Fruit fly (Drosophila melanogaster) whole organism, embryonic: ENCODE measurements around the gene Drsl5.

ENCODE experiments used
- B-H1 ChIP-seq: fragments of 200-800 bp; sonication (Bioruptor generic); IDR thresholded peaks from 3 replicates; pipeline ENCODE4 v1.3.6; 2022; ENCODE audit warnings: missing biosample characterization, missing genetic modification characterization
- B-H2 ChIP-seq: fragments of 200-800 bp; sonication (Bioruptor generic); optimal IDR thresholded peaks from 2 replicates; lab custom pipeline; 2018; ENCODE audit warnings: missing biosample characterization, mild to moderate bottlenecking, missing genetic modification characterization
- Bdp1 ChIP-seq: fragments of 200-800 bp; sonication (Bioruptor generic); optimal IDR thresholded peaks from 3 replicates; lab custom pipeline; 2016; ENCODE audit warnings: missing biosample characterization, missing genetic modification characterization
- CG10979 ChIP-seq: fragments of 200-800 bp; sonication (Bioruptor generic); optimal IDR thresholded peaks from 2 replicates; lab custom pipeline; 2018; ENCODE audit warnings: missing biosample characterization, mild to moderate bottlenecking, missing genetic modification characterization, moderate library complexity
- CG12104 ChIP-seq: fragments of 200-800 bp; sonication (Bioruptor generic); optimal IDR thresholded peaks from 3 replicates; lab custom pipeline; 2016; ENCODE audit warnings: missing biosample characterization, missing genetic modification characterization
- CG13624 ChIP-seq: fragments of 200-800 bp; sonication (Bioruptor generic); optimal IDR thresholded peaks from 2 replicates; lab custom pipeline; 2016; ENCODE audit warnings: missing biosample characterization, missing genetic modification characterization
- CG15479 ChIP-seq: fragments of 200-800 bp; sonication (Bioruptor generic); optimal IDR thresholded peaks from 3 replicates; lab custom pipeline; 2019; ENCODE audit warnings: missing biosample characterization, mild to moderate bottlenecking, missing genetic modification characterization, moderate library complexity
- CG15601 ChIP-seq: fragments of 200-800 bp; sonication (Bioruptor generic); optimal IDR thresholded peaks from 3 replicates; lab custom pipeline; 2019; ENCODE audit warnings: missing biosample characterization, mild to moderate bottlenecking, missing genetic modification characterization, moderate library complexity
- CG16813 ChIP-seq: fragments of 200-800 bp; sonication (Bioruptor generic); IDR thresholded peaks from 3 replicates; pipeline ENCODE4 v1.3.6; 2022; ENCODE audit warnings: missing biosample characterization, missing genetic modification characterization; ENCODE audit not compliant: partially characterized antibody
- CG16815 ChIP-seq: fragments of 200-800 bp; sonication (Bioruptor generic); optimal IDR thresholded peaks from 3 replicates; lab custom pipeline; 2017; ENCODE audit warnings: missing biosample characterization, mild to moderate bottlenecking, missing genetic modification characterization
- CG1832 ChIP-seq: fragments of 200-800 bp; sonication (Bioruptor generic); optimal IDR thresholded peaks from 2 replicates; lab custom pipeline; 2017; ENCODE audit warnings: missing biosample characterization, mild to moderate bottlenecking, missing genetic modification characterization, inconsistent platforms
- CG18476 ChIP-seq: fragments of 200-800 bp; sonication (Bioruptor generic); optimal IDR thresholded peaks from 2 replicates; lab custom pipeline; 2016; ENCODE audit warnings: missing biosample characterization, mild to moderate bottlenecking, missing genetic modification characterization
- CG3163 ChIP-seq: fragments of 200-800 bp; sonication (Bioruptor generic); optimal IDR thresholded peaks from 3 replicates; lab custom pipeline; 2016; ENCODE audit warnings: missing biosample characterization, missing genetic modification characterization
- CG33557 ChIP-seq: fragments of 200-800 bp; sonication (Bioruptor generic); optimal IDR thresholded peaks from 2 replicates; lab custom pipeline; 2019; ENCODE audit warnings: missing biosample characterization, mild to moderate bottlenecking, missing genetic modification characterization, moderate library complexity
- CG4404 ChIP-seq: fragments of 200-800 bp; sonication (Bioruptor generic); IDR thresholded peaks from 2 replicates; pipeline ENCODE4 v1.3.6; 2022; ENCODE audit warnings: missing biosample characterization, missing genetic modification characterization
- CG5180 ChIP-seq: fragments of 200-800 bp; sonication (Bioruptor generic); optimal IDR thresholded peaks from 3 replicates; lab custom pipeline; 2017; ENCODE audit warnings: missing biosample characterization, missing genetic modification characterization, mild to moderate bottlenecking, moderate library complexity, missing genetic modification reagents
- CG6683 ChIP-seq: fragments of 200-800 bp; sonication (Bioruptor generic); optimal IDR thresholded peaks from 2 replicates; lab custom pipeline; 2017; ENCODE audit warnings: missing biosample characterization, mild to moderate bottlenecking, missing genetic modification characterization, missing genetic modification reagents
- CG6689 ChIP-seq: fragments of 200-800 bp; sonication (Bioruptor generic); IDR thresholded peaks from 2 replicates; pipeline ENCODE4 v1.3.6; 2022; ENCODE audit warnings: missing biosample characterization, missing genetic modification characterization
- CG6791 ChIP-seq: fragments of 200-800 bp; sonication (Bioruptor generic); IDR thresholded peaks from 3 replicates; pipeline ENCODE4 v1.3.6; 2022; ENCODE audit warnings: missing biosample characterization, missing genetic modification characterization; ENCODE audit not compliant: partially characterized antibody
- CG7271 ChIP-seq: fragments of 200-800 bp; sonication (Bioruptor generic); optimal IDR thresholded peaks from 2 replicates; lab custom pipeline; 2018; ENCODE audit warnings: missing biosample characterization, mild to moderate bottlenecking, missing genetic modification characterization, moderate library complexity
- CG8281 ChIP-seq: fragments of 200-800 bp; sonication (Bioruptor generic); optimal IDR thresholded peaks from 2 replicates; lab custom pipeline; 2018; ENCODE audit warnings: missing biosample characterization, mild to moderate bottlenecking, missing genetic modification characterization, moderate library complexity
- CG9727 ChIP-seq: fragments of 200-800 bp; sonication (Bioruptor generic); optimal IDR thresholded peaks from 3 replicates; lab custom pipeline; 2017; ENCODE audit warnings: missing biosample characterization, mild to moderate bottlenecking, missing genetic modification characterization
- CG9876 ChIP-seq: fragments of 200-800 bp; sonication (Bioruptor generic); optimal IDR thresholded peaks from 2 replicates; lab custom pipeline; 2016; ENCODE audit warnings: missing biosample characterization, missing genetic modification characterization
- Dad ChIP-seq: fragments of 200-800 bp; sonication (Bioruptor generic); optimal IDR thresholded peaks from 3 replicates; lab custom pipeline; 2016; ENCODE audit warnings: missing biosample characterization, missing genetic modification characterization
- Dbx ChIP-seq: fragments of 200-800 bp; sonication (Bioruptor generic); IDR thresholded peaks from 3 replicates; pipeline ENCODE4 v1.3.6; 2022; ENCODE audit warnings: missing biosample characterization, missing genetic modification characterization
- Dref ChIP-seq: fragments of 200-800 bp; sonication (Bioruptor generic); IDR thresholded peaks from 2 replicates; pipeline ENCODE4 v1.3.6; 2022; ENCODE audit warnings: missing biosample characterization, missing genetic modification characterization
- Fer1 ChIP-seq: fragments of 200-800 bp; sonication (Bioruptor generic); optimal IDR thresholded peaks from 2 replicates; lab custom pipeline; 2017; ENCODE audit warnings: missing biosample characterization, mild to moderate bottlenecking, missing genetic modification characterization
- GATAe ChIP-seq: fragments of 200-800 bp; sonication (Bioruptor generic); conservative IDR thresholded peaks from 2 replicates; pipeline ENCODE4 v1.3.6; 2022; ENCODE audit warnings: missing biosample characterization, missing genetic modification characterization
- Hr3 ChIP-seq: fragments of 200-800 bp; sonication (Bioruptor generic); optimal IDR thresholded peaks from 3 replicates; lab custom pipeline; 2016; ENCODE audit warnings: missing biosample characterization, missing genetic modification characterization
- MESR4 ChIP-seq: fragments of 200-800 bp; sonication (Bioruptor generic); optimal IDR thresholded peaks from 2 replicates; lab custom pipeline; 2018; ENCODE audit warnings: missing biosample characterization, mild to moderate bottlenecking, missing genetic modification characterization, moderate library complexity
- Nf-YB ChIP-seq: fragments of 200-800 bp; sonication (Bioruptor generic); optimal IDR thresholded peaks from 3 replicates; lab custom pipeline; 2019; ENCODE audit warnings: missing biosample characterization, mild to moderate bottlenecking, missing genetic modification characterization, moderate library complexity
- PHDP ChIP-seq: fragments of 200-800 bp; sonication (Bioruptor generic); optimal IDR thresholded peaks from 3 replicates; lab custom pipeline; 2018; ENCODE audit warnings: missing biosample characterization, mild to moderate bottlenecking, missing genetic modification characterization, moderate library complexity
- ase ChIP-seq: fragments of 200-800 bp; sonication (Bioruptor generic); IDR thresholded peaks from 3 replicates; pipeline ENCODE4 v1.3.6; 2022; ENCODE audit warnings: missing biosample characterization, missing genetic modification characterization
- chinmo ChIP-seq: fragments of 200-800 bp; sonication (Bioruptor generic); IDR thresholded peaks from 4 replicates; pipeline ENCODE4 v1.3.6; 2022; ENCODE audit warnings: missing biosample characterization, missing genetic modification characterization; ENCODE audit not compliant: partially characterized antibody
- crp ChIP-seq, 2 experiments: fragments of 200-800 bp; sonication (Bioruptor generic); optimal IDR thresholded peaks; 2 replicates in 1 of 2; 3 replicates in 1 of 2; lab custom pipeline; 2017; ENCODE audit warnings: missing biosample characterization in 2 of 2, missing genetic modification characterization in 2 of 2, mild to moderate bottlenecking in 1 of 2, moderate library complexity in 1 of 2
- eve ChIP-seq, 2 experiments: fragments of >200 bp; optimal IDR thresholded peaks; 2 replicates each; lab custom pipeline; 2017; ENCODE audit warnings: missing biosample characterization in 2 of 2, missing genetic modification characterization in 2 of 2
- fu2 ChIP-seq: fragments of 200-800 bp; sonication (Bioruptor generic); optimal IDR thresholded peaks from 2 replicates; lab custom pipeline; 2016; ENCODE audit warnings: missing biosample characterization, missing genetic modification characterization
- gcm2 ChIP-seq: fragments of 200-800 bp; sonication (Bioruptor generic); optimal IDR thresholded peaks from 2 replicates; lab custom pipeline; 2016; ENCODE audit warnings: missing biosample characterization, missing genetic modification characterization
- gfzf ChIP-seq: fragments of 200-800 bp; sonication (Bioruptor generic); optimal IDR thresholded peaks from 2 replicates; lab custom pipeline; 2016; ENCODE audit warnings: missing biosample characterization, mild to moderate bottlenecking, missing genetic modification characterization, moderate library complexity
- jing ChIP-seq: fragments of 200-800 bp; sonication (Bioruptor generic); optimal IDR thresholded peaks from 2 replicates; lab custom pipeline; 2018; ENCODE audit warnings: missing biosample characterization, mild to moderate bottlenecking, missing genetic modification characterization
- kay ChIP-seq: fragments of 200-800 bp; sonication (Bioruptor generic); optimal IDR thresholded peaks from 2 replicates; lab custom pipeline; 2016; ENCODE audit warnings: missing biosample characterization, missing genetic modification characterization
- klu ChIP-seq: fragments of 200-800 bp; sonication (Bioruptor generic); IDR thresholded peaks from 2 replicates; pipeline ENCODE4 v1.3.6; 2022; ENCODE audit warnings: missing biosample characterization, missing genetic modification characterization
- lov ChIP-seq, 2 experiments: fragments of 200-800 bp in 1 of 2; fragments of >200 bp in 1 of 2; sonication (Bioruptor generic) in 1 of 2; IDR thresholded peaks in 1 of 2; optimal IDR thresholded peaks in 1 of 2; 2 replicates in 1 of 2; 3 replicates in 1 of 2; pipeline versions ENCODE4 v1.3.6 to Lab custom; 2017 to 2022; ENCODE audit warnings: missing biosample characterization in 1 of 2, missing genetic modification characterization in 1 of 2
- org-1 ChIP-seq: fragments of 200-800 bp; sonication (Bioruptor generic); optimal IDR thresholded peaks from 2 replicates; lab custom pipeline; 2017; ENCODE audit warnings: missing biosample characterization, missing genetic modification characterization
- phol ChIP-seq: fragments of 200-800 bp; sonication (Bioruptor generic); optimal IDR thresholded peaks from 3 replicates; lab custom pipeline; 2018; ENCODE audit warnings: missing biosample characterization, mild to moderate bottlenecking, missing genetic modification characterization, moderate library complexity
- sd ChIP-seq: fragments of 200-800 bp; sonication (Bioruptor generic); optimal IDR thresholded peaks from 3 replicates; lab custom pipeline; 2018; ENCODE audit warnings: missing biosample characterization, mild to moderate bottlenecking, missing genetic modification characterization, moderate library complexity
- stwl ChIP-seq: fragments of 200-800 bp; sonication (Bioruptor generic); optimal IDR thresholded peaks from 3 replicates; lab custom pipeline; 2018; ENCODE audit warnings: missing biosample characterization, mild to moderate bottlenecking, missing genetic modification characterization, moderate library complexity
- toy ChIP-seq: fragments of 200-800 bp; sonication (Bioruptor generic); IDR thresholded peaks from 2 replicates; pipeline ENCODE4 v1.3.6; 2022; ENCODE audit warnings: missing biosample characterization, missing genetic modification characterization
- unpg ChIP-seq: fragments of 200-800 bp; sonication (Bioruptor generic); optimal IDR thresholded peaks from 3 replicates; lab custom pipeline; 2018; ENCODE audit warnings: missing biosample characterization, mild to moderate bottlenecking, missing genetic modification characterization, moderate library complexity

Drsl5 gene

DNA sequence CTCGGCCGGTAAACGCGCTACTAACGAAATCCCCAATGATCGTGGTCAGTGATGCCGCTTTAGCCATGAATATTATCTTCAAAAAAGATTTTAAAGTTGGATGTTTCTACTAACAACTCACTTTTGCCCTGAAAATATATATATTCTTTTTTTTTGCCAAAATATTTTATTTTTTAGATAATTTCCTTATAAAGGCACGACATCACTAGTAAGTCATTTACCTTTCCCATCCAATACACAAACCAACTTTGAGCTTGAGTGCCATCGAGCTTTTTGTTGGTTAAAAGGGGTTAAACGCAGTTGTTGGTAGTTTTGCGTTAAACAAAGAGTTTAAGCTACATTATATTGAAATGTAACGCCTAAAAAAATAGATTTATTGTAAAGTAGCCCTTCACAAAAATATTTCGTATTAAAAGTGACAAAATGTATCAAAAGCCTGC lies 13.5 kb upstream of the Drsl5 start, which contains the start of gene CG14968 (continued):
- peak in 1 of 2 experiments; percentile 51 for TF ChIP-seq crp (GFP tag; optimal IDR thresholded peaks at IDR 0.05; lab: Kevin White, UChicago)
- TF ChIP-seq jing (GFP tag; lab: Kevin White, UChicago) = peak; percentile 36
- no peak for TF ChIP-seq CG15479 (GFP tag; lab: Kevin White, UChicago)
- no peak for TF ChIP-seq CG16813 (GFP tag; lab: Robert Waterston, UW)
- TF ChIP-seq Hr3 = peak; percentile 91
- peak; percentile 97 for TF ChIP-seq PHDP (tag; lab: Kevin White, UChicago)
- no peak for TF ChIP-seq lov (optimal IDR thresholded peaks at IDR 0.05; lab: Kevin White, UChicago)
- peak; percentile 93 for TF ChIP-seq lov (GFP tag; IDR thresholded peaks at IDR 0.05; lab: Robert Waterston, UW)
- peak; percentile 69 for TF ChIP-seq CG33557 (GFP tag; lab: Kevin White, UChicago)
- TF ChIP-seq CG6689 (GFP tag; lab: Robert Waterston, UW) = peak; percentile 93
- no peak for TF ChIP-seq CG9876 (GFP tag; lab: Kevin White, UChicago)
- peak; percentile 90 for TF ChIP-seq klu (GFP tag; lab: Robert Waterston, UW)
- TF ChIP-seq CG18476 (GFP tag; lab: Kevin White, UChicago) = peak; percentile 90
- TF ChIP-seq chinmo (GFP tag; lab: Robert Waterston, UW) = no peak
- peak; percentile 57 for TF ChIP-seq fu2
- TF ChIP-seq CG3163 (GFP tag; lab: Kevin White, UChicago) = no peak
- peak in 1 of 2 experiments; percentile 86 for TF ChIP-seq eve (GFP tag; optimal IDR thresholded peaks at IDR 0.05; lab: Kevin White, UChicago)
- TF ChIP-seq gfzf = peak; percentile 33
- TF ChIP-seq CG10979 = peak; percentile 88
- TF ChIP-seq Nf-YB (GFP tag; lab: Kevin White, UChicago) = peak; percentile 81
- TF ChIP-seq CG6791 (GFP tag; lab: Robert Waterston, UW) = no peak
- TF ChIP-seq sd (tag; lab: Kevin White, UChicago) = peak; percentile 76
- TF ChIP-seq stwl (tag; lab: Kevin White, UChicago) = no peak
- peak; percentile 90 for TF ChIP-seq toy (GFP tag; lab: Robert Waterston, UW)
- TF ChIP-seq kay (GFP tag; lab: Kevin White, UChicago) = peak; percentile 89
- peak; percentile 79 for TF ChIP-seq CG13624 (GFP tag; lab: Kevin White, UChicago)
- peak; percentile 95 for TF ChIP-seq CG12104 (GFP tag; lab: Kevin White, UChicago)
- peak; percentile 95 for TF ChIP-seq unpg (GFP tag; lab: Kevin White, UChicago)
- peak; percentile 85 for TF ChIP-seq CG9727 (GFP tag; lab: Kevin White, UChicago)
- peak; percentile 56 for TF ChIP-seq gcm2 (GFP tag; lab: Kevin White, UChicago)
- TF ChIP-seq CG6683 = peak; percentile 89
- TF ChIP-seq CG7271 = peak; percentile 75
- TF ChIP-seq ase (GFP tag; lab: Robert Waterston, UW) = peak; percentile 96
- no peak for TF ChIP-seq CG1832 (GFP tag; lab: Kevin White, UChicago)
- peak; percentile 86 for TF ChIP-seq Dad (GFP tag; lab: Kevin White, UChicago)
- peak; percentile 93 for TF ChIP-seq phol (tag; lab: Kevin White, UChicago)
- peak; percentile 95 for TF ChIP-seq Fer1
- TF ChIP-seq CG16815 (GFP tag; lab: Kevin White, UChicago) = peak; percentile 75
- peak; percentile 32; the same call in 1 of the 2 replicates for TF ChIP-seq Dref (GFP tag; lab: Robert Waterston, UW)
- TF ChIP-seq CG8281 (tag; lab: Kevin White, UChicago) = peak; percentile 75
- TF ChIP-seq CG15601 (tag; lab: Kevin White, UChicago) = peak; percentile 89
- peak; percentile 71 for TF ChIP-seq org-1 (GFP tag; lab: Kevin White, UChicago)
- peak; percentile 87 for TF ChIP-seq B-H2 (GFP tag; lab: Kevin White, UChicago)
- TF ChIP-seq GATAe = peak; percentile 75; the same call in 1 of the 2 replicates
- TF ChIP-seq MESR4 (GFP tag; lab: Kevin White, UChicago) = no peak
- peak; percentile 90 for TF ChIP-seq B-H1
- TF ChIP-seq CG5180 = peak; percentile 80
- peak; percentile 97 for TF ChIP-seq Dbx (GFP tag; lab: Robert Waterston, UW)
- TF ChIP-seq Bdp1 (GFP tag; lab: Kevin White, UChicago) = peak; percentile 70
- peak; percentile 80 for TF ChIP-seq CG4404
